Worm (Caenorhabditis elegans) whole organism, L1 larva: Measurements from ENCODE around the gene sucl-2.
A peak's percentile ranks its signal among the peaks of the same experiment; 100 is the strongest.

Experiments
- C16A3.4 ChIP-seq: fragments of 150-350 bp; optimal IDR thresholded peaks from 2 replicates; lab custom pipeline; 2014; ENCODE audit warnings: missing biosample characterization, missing genetic modification characterization
- blmp-1 ChIP-seq: fragments of 150-350 bp; optimal IDR thresholded peaks from 2 replicates; lab custom pipeline; 2014; ENCODE audit warnings: missing biosample characterization, missing genetic modification characterization
- ceh-90 ChIP-seq: sonication (generic microtip); optimal IDR thresholded peaks from 2 replicates; lab custom pipeline; 2016; ENCODE audit warnings: missing genetic modification characterization, missing compliant biosample characterization
- ces-1 ChIP-seq: fragments of 150-350 bp; optimal IDR thresholded peaks from 2 replicates; lab custom pipeline; 2014; ENCODE audit warnings: missing biosample characterization, missing genetic modification reagents, missing genetic modification characterization
- dpl-1 ChIP-seq, 3 experiments: fragments of 150-350 bp in 2 of 3; sonication (generic microtip) in 1 of 3; optimal IDR thresholded peaks; 2 replicates each; lab custom pipeline; 2014 to 2017; ENCODE audit warnings: missing biosample characterization in 3 of 3, missing genetic modification characterization in 3 of 3, missing genetic modification reagents in 3 of 3
- efl-1 ChIP-seq, 4 experiments: fragments of 150-350 bp; optimal IDR thresholded peaks in 3 of 4; peaks in 1 of 4; 1 replicate in 1 of 4; 2 replicates in 3 of 4; lab custom pipeline; 2014; ENCODE audit warnings: missing biosample characterization in 2 of 4, missing genetic modification characterization in 2 of 4, missing genetic modification reagents in 2 of 4
- efl-3 ChIP-seq: fragments of 200-800 bp; sonication (Bioruptor generic); optimal IDR thresholded peaks from 2 replicates; lab custom pipeline; 2018; ENCODE audit warnings: mild to moderate bottlenecking, missing genetic modification characterization, missing compliant biosample characterization
- fos-1 ChIP-seq: fragments of 150-350 bp; optimal IDR thresholded peaks from 2 replicates; lab custom pipeline; 2014; ENCODE audit warnings: missing biosample characterization, missing genetic modification characterization
- hlh-17 ChIP-seq: fragments of 200-800 bp; sonication (Bioruptor generic); optimal IDR thresholded peaks from 2 replicates; lab custom pipeline; 2018; ENCODE audit warnings: missing genetic modification characterization, mild to moderate bottlenecking, missing compliant biosample characterization, moderate library complexity, borderline replicate concordance
- isw-1 ChIP-seq: fragments of 200-800 bp; sonication (Bioruptor generic); IDR thresholded peaks from 2 replicates; pipeline ENCODE4 v1.3.6; 2022; ENCODE audit warnings: missing genetic modification characterization, missing compliant biosample characterization
- jun-1 ChIP-seq: fragments of 150-350 bp; optimal IDR thresholded peaks from 2 replicates; lab custom pipeline; 2014; ENCODE audit warnings: missing biosample characterization, missing genetic modification reagents, missing genetic modification characterization
- lin-14 ChIP-seq: fragments of 200-800 bp; sonication (Bioruptor generic); optimal IDR thresholded peaks from 2 replicates; lab custom pipeline; 2018; ENCODE audit warnings: mild to moderate bottlenecking, missing genetic modification characterization, moderate library complexity, missing compliant biosample characterization
- lin-15B ChIP-seq: fragments of 150-350 bp; sonication (generic microtip); optimal IDR thresholded peaks from 3 replicates; lab custom pipeline; 2014; ENCODE audit warnings: missing biosample characterization, missing genetic modification characterization
- lin-35 ChIP-seq, 2 experiments: fragments of 150-350 bp; optimal IDR thresholded peaks; 2 replicates each; lab custom pipeline; 2014; ENCODE audit warnings: missing biosample characterization in 2 of 2, missing genetic modification characterization in 2 of 2, missing genetic modification reagents in 2 of 2
- lir-3 ChIP-seq: sonication (generic microtip); optimal IDR thresholded peaks from 2 replicates; lab custom pipeline; 2016; ENCODE audit warnings: mild to moderate bottlenecking, missing genetic modification characterization, moderate library complexity, missing compliant biosample characterization; ENCODE audit not compliant: poor library complexity
- lsy-2 ChIP-seq, 2 experiments: fragments of 150-350 bp; optimal IDR thresholded peaks; 2 replicates each; lab custom pipeline; 2014; ENCODE audit warnings: missing biosample characterization in 2 of 2, missing genetic modification characterization in 2 of 2
- mab-9 ChIP-seq: fragments of 200-800 bp; sonication (Bioruptor generic); IDR thresholded peaks from 2 replicates; pipeline ENCODE4 v1.3.6; 2022; ENCODE audit warnings: missing genetic modification reagents, missing genetic modification characterization, missing compliant biosample characterization
- mdl-1 ChIP-seq, 2 experiments: fragments of 150-350 bp; optimal IDR thresholded peaks; 2 replicates each; lab custom pipeline; 2014 to 2017; ENCODE audit warnings: missing biosample characterization in 2 of 2, missing genetic modification characterization in 2 of 2, inconsistent platforms in 1 of 2
- nhr-12 ChIP-seq: sonication (generic microtip); optimal IDR thresholded peaks from 2 replicates; lab custom pipeline; 2017; ENCODE audit warnings: missing biosample characterization, missing genetic modification characterization
- nhr-20 ChIP-seq: sonication (generic microtip); optimal IDR thresholded peaks from 2 replicates; lab custom pipeline; 2016; ENCODE audit warnings: mild to moderate bottlenecking, missing genetic modification characterization, missing compliant biosample characterization
- nhr-47 ChIP-seq: sonication (generic microtip); optimal IDR thresholded peaks from 2 replicates; lab custom pipeline; 2016; ENCODE audit warnings: mild to moderate bottlenecking, missing genetic modification characterization, moderate library complexity, missing compliant biosample characterization
- nhr-71 ChIP-seq: sonication (generic microtip); optimal IDR thresholded peaks from 2 replicates; lab custom pipeline; 2016; ENCODE audit warnings: mild to moderate bottlenecking, missing genetic modification characterization, moderate library complexity, missing compliant biosample characterization
- nhr-76 ChIP-seq: sonication (generic microtip); optimal IDR thresholded peaks from 2 replicates; lab custom pipeline; 2017; ENCODE audit warnings: missing biosample characterization, missing genetic modification characterization
- pax-3 ChIP-seq: fragments of 200-800 bp; sonication (Bioruptor generic); optimal IDR thresholded peaks from 2 replicates; lab custom pipeline; 2018; ENCODE audit warnings: mild to moderate bottlenecking, missing genetic modification characterization, moderate library complexity, missing compliant biosample characterization
- pqm-1 ChIP-seq: sonication (generic microtip); optimal IDR thresholded peaks from 3 replicates; lab custom pipeline; 2017; ENCODE audit warnings: missing biosample characterization, missing genetic modification characterization
- rnt-1 ChIP-seq: sonication (generic microtip); optimal IDR thresholded peaks from 2 replicates; lab custom pipeline; 2016; ENCODE audit warnings: mild to moderate bottlenecking, missing genetic modification characterization, moderate library complexity, missing compliant biosample characterization
- snu-23 ChIP-seq: sonication (generic microtip); optimal IDR thresholded peaks from 2 replicates; lab custom pipeline; 2016; ENCODE audit warnings: missing genetic modification characterization, missing compliant biosample characterization
- sox-4 ChIP-seq: sonication (generic microtip); optimal IDR thresholded peaks from 2 replicates; lab custom pipeline; 2016; ENCODE audit warnings: missing genetic modification characterization, missing compliant biosample characterization
- swsn-7 ChIP-seq: sonication (generic microtip); optimal IDR thresholded peaks from 2 replicates; lab custom pipeline; 2016; ENCODE audit warnings: missing genetic modification characterization, missing compliant biosample characterization
- unc-86 ChIP-seq: sonication (generic microtip); optimal IDR thresholded peaks from 2 replicates; lab custom pipeline; 2016; ENCODE audit warnings: missing genetic modification characterization, missing compliant biosample characterization
- xbp-1 ChIP-seq: sonication (generic microtip); optimal IDR thresholded peaks from 2 replicates; lab custom pipeline; 2016; ENCODE audit warnings: missing genetic modification characterization, missing compliant biosample characterization
- zip-4 ChIP-seq: fragments of 200-800 bp; sonication (Bioruptor generic); optimal IDR thresholded peaks from 2 replicates; lab custom pipeline; 2018; ENCODE audit warnings: mild to moderate bottlenecking, missing genetic modification characterization, moderate library complexity, missing compliant biosample characterization
- ztf-4 ChIP-seq: fragments of 150-350 bp; optimal IDR thresholded peaks from 2 replicates; lab custom pipeline; 2014; ENCODE audit warnings: missing biosample characterization, missing genetic modification characterization

sucl-2 gene

DNA sequence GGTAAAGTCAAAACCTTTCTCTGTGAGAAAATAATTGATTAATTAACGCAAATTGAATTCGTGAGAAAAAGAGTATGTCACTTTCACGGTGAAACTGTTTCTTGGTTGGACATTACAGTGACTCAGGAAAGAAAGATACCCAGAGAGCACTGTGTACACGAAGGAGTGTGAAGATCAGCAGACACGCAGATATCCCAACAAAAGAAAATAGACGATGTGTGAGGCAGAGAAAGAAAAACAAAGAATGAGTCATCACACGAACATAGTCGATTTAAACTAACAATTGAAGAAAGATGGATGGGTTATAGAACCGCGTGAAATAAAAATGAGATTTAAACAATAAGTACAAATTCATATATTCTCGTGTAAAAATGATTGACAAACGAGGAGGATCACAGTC, 6.8 kb upstream of the sucl-2 start:
- TF ChIP-seq efl-1 (optimal IDR thresholded peaks at IDR 0.05; lab: Kevin White, UChicago) (peak; percentile 6 to 49), efl-1 (GFP tag; optimal IDR thresholded peaks at IDR 0.05 in 1 of 2; lab: Kevin White, UChicago) (peak in 1 of 2 experiments; percentile 7), ceh-90 (tag; lab: Kevin White, UChicago) (no peak), fos-1 (tag; lab: Kevin White, UChicago) (peak; percentile 94), lir-3 (tag; lab: Kevin White, UChicago) (no peak), lin-14 (GFP tag; lab: Kevin White, UChicago) (peak; percentile 36), lsy-2 (tag; optimal IDR thresholded peaks at IDR 0.05; lab: Kevin White, UChicago) (peak in 1 of 2 experiments; percentile 45), blmp-1 (peak; percentile 61), zip-4 (GFP tag; lab: Kevin White, UChicago) (no peak), snu-23 (GFP tag; lab: Kevin White, UChicago) (peak; percentile 5), jun-1 (tag; lab: Kevin White, UChicago) (peak; percentile 71), xbp-1 (tag; lab: Kevin White, UChicago) (no peak), ces-1 (GFP tag; lab: Kevin White, UChicago) (no peak)

ce11 chrIII:907311-907710, 6.1 kb upstream of the sucl-2 start, which contains the start of gene F23H11.4:
Gene F23H11.4 (minus strand): TSS chrIII:907539.
- TF ChIP-seq efl-1 (optimal IDR thresholded peaks at IDR 0.05; lab: Kevin White, UChicago) = no peak
- peak in 1 of 2 experiments; percentile 71 for TF ChIP-seq efl-1 (GFP tag; optimal IDR thresholded peaks at IDR 0.05 in 1 of 2; lab: Kevin White, UChicago)
- no peak for TF ChIP-seq hlh-17 (GFP tag; lab: Kevin White, UChicago)

ce11 chrIII:901600-902250, 513 bp upstream of the sucl-2 start:
- TF ChIP-seq pqm-1 (tag; lab: Kevin White, UChicago) = no peak
- TF ChIP-seq efl-1 (optimal IDR thresholded peaks at IDR 0.05; lab: Kevin White, UChicago) = peak; percentile 55 to 70
- peak; percentile 78 to 97 for TF ChIP-seq efl-1 (GFP tag; optimal IDR thresholded peaks at IDR 0.05 in 1 of 2; lab: Kevin White, UChicago)
- TF ChIP-seq xbp-1 (tag; lab: Kevin White, UChicago) = no peak
- TF ChIP-seq nhr-71 (tag; lab: Kevin White, UChicago) = peak; percentile 36
- peak; percentile 9 for TF ChIP-seq blmp-1
- TF ChIP-seq rnt-1 (tag; lab: Kevin White, UChicago) = no peak
- peak; percentile 42 for TF ChIP-seq lin-15B (tag; lab: Kevin White, UChicago)
- TF ChIP-seq snu-23 (GFP tag; lab: Kevin White, UChicago) = peak; percentile 3
- TF ChIP-seq C16A3.4 (tag; lab: Kevin White, UChicago) = peak; percentile 15
- TF ChIP-seq nhr-20 = peak; percentile 6
- TF ChIP-seq lin-35 (GFP tag; optimal IDR thresholded peaks at IDR 0.05; lab: Kevin White, UChicago) = peak; percentile 42 to 87
- TF ChIP-seq nhr-47 = peak; percentile 4
- no peak for TF ChIP-seq isw-1 (GFP tag; lab: Robert Waterston, UW)
- peak; percentile 61 to 81 (median 73) for TF ChIP-seq dpl-1 (GFP tag; optimal IDR thresholded peaks at IDR 0.05; lab: Kevin White, UChicago)
- TF ChIP-seq nhr-12 (tag; lab: Kevin White, UChicago) = no peak
- TF ChIP-seq, all 84 proteins: peak for 10

ce11 chrIII:900134-900533, 1.1 kb downstream of the sucl-2 start:
- no peak for TF ChIP-seq nhr-71 (tag; lab: Kevin White, UChicago)
- no peak for TF ChIP-seq unc-86
- no peak for TF ChIP-seq mdl-1 (tag; optimal IDR thresholded peaks at IDR 0.05; lab: Kevin White, UChicago)
- TF ChIP-seq mab-9 (GFP tag; lab: Robert Waterston, UW) = no peak
- TF ChIP-seq jun-1 (tag; lab: Kevin White, UChicago) = no peak
- TF ChIP-seq ztf-4 (tag; lab: Kevin White, UChicago) = no peak
- TF ChIP-seq dpl-1 (GFP tag; optimal IDR thresholded peaks at IDR 0.05; lab: Kevin White, UChicago) = no peak
- TF ChIP-seq nhr-76 (tag; lab: Kevin White, UChicago) = no peak
- TF ChIP-seq efl-3 (GFP tag; lab: Kevin White, UChicago) = no peak
- TF ChIP-seq swsn-7 (tag; lab: Kevin White, UChicago) = no peak
- no peak for TF ChIP-seq lin-35 (GFP tag; optimal IDR thresholded peaks at IDR 0.05; lab: Kevin White, UChicago)
- TF ChIP-seq lir-3 (tag; lab: Kevin White, UChicago) = no peak
- no peak for TF ChIP-seq sox-4 (tag; lab: Kevin White, UChicago)
- no peak for TF ChIP-seq pax-3 (tag; lab: Kevin White, UChicago)
